Fruit fly (Drosophila melanogaster) whole organism, wandering third instar larva: ENCODE results near the gene CG2698.

Experiments
- HLH106 ChIP-seq: fragments of 200-800 bp; optimal IDR thresholded peaks from 3 replicates; lab custom pipeline; 2019; ENCODE audit warnings: missing biosample characterization, mild to moderate bottlenecking, missing genetic modification characterization, moderate library complexity
- Myc ChIP-seq: fragments of >200 bp; optimal IDR thresholded peaks from 2 replicates; lab custom pipeline; 2017
- N ChIP-seq: fragments of >200 bp; optimal IDR thresholded peaks from 2 replicates; lab custom pipeline; 2018; ENCODE audit warnings: missing biosample characterization, missing external identifiers, missing genetic modification characterization
- br ChIP-seq: fragments of 200-800 bp; sonication (Bioruptor generic); optimal IDR thresholded peaks from 2 replicates; lab custom pipeline; 2016; ENCODE audit warnings: missing biosample characterization, missing genetic modification characterization
- dmrt93B ChIP-seq: fragments of 200-800 bp; sonication (Bioruptor generic); optimal IDR thresholded peaks from 2 replicates; lab custom pipeline; 2018; ENCODE audit warnings: missing biosample characterization, mild to moderate bottlenecking, missing genetic modification characterization
- dsf ChIP-seq: sonication (Bioruptor generic); optimal IDR thresholded peaks from 2 replicates; lab custom pipeline; 2016; ENCODE audit warnings: missing biosample characterization, missing genetic modification characterization, borderline replicate concordance
- ey ChIP-seq: fragments of 200-800 bp; sonication (Bioruptor generic); optimal IDR thresholded peaks from 2 replicates; lab custom pipeline; 2016; ENCODE audit warnings: missing biosample characterization, missing genetic modification characterization
- pan ChIP-seq: fragments of >200 bp; optimal IDR thresholded peaks from 2 replicates; lab custom pipeline; 2017
- psq ChIP-seq: fragments of 200-800 bp; sonication (Bioruptor generic); optimal IDR thresholded peaks from 3 replicates; lab custom pipeline; 2017; ENCODE audit warnings: missing biosample characterization, mild to moderate bottlenecking, missing genetic modification characterization, moderate library complexity

DNA sequence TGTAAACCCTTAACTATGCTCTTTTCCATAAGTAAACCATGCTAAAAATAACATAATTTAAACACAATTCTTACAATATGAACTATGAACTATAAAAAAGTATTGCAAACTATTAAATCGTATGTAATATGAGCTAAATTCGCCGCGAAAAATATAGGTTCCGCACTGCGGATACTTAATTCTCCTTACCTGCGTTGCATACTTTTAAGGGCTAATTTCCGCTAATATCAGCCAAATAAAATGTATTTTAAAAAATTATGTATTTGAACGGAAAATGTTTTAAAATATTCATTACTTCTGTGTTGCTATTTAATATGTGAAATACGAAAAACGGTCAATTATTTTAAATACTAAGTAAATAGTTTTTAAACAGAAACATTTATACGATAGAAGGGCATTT lies 34.0 kb upstream of the CG2698 start, which contains the start of gene dsx:
- TF ChIP-seq psq = peak; percentile 24
- TF ChIP-seq dsf (GFP tag; lab: Kevin White, UChicago) = no peak
- TF ChIP-seq ey (GFP tag; lab: Kevin White, UChicago) = no peak
- TF ChIP-seq HLH106 (tag; lab: Kevin White, UChicago) = no peak
- no peak for TF ChIP-seq pan
- TF ChIP-seq br (GFP tag; lab: Kevin White, UChicago) = no peak
- no peak for TF ChIP-seq Myc (lab: Kevin White, UChicago)
- TF ChIP-seq dmrt93B = peak; percentile 40
- TF ChIP-seq N (GFP tag; lab: Kevin White, UChicago) = no peak
